Worm (Caenorhabditis elegans) whole organism, L1 larva: ENCODE data around the gene R08C7.12.

ENCODE experiments used
- isw-1 ChIP-seq: fragments of 200-800 bp; sonication (Bioruptor generic); IDR thresholded peaks from 2 replicates; pipeline ENCODE4 v1.3.6; 2022; ENCODE audit warnings: missing genetic modification characterization, missing compliant biosample characterization
- nhr-77 ChIP-seq: fragments of 150-350 bp; optimal IDR thresholded peaks from 2 replicates; lab custom pipeline; 2014; ENCODE audit warnings: missing biosample characterization, missing genetic modification characterization
- pag-3 ChIP-seq: sonication (generic microtip); optimal IDR thresholded peaks from 2 replicates; lab custom pipeline; 2017; ENCODE audit warnings: missing genetic modification characterization, mild to moderate bottlenecking, missing compliant biosample characterization, antibody characterized with exemption, borderline replicate concordance; ENCODE audit not compliant: insufficient read depth

ce11 chrIV:4469055-4469454 is 19.5 kb downstream of the R08C7.12 start:
- TF ChIP-seq pag-3 (tag; lab: Kevin White, UChicago) (no peak), nhr-77 (no peak), isw-1 (no peak)
